Worm (Caenorhabditis elegans) whole organism, young adult: ENCODE data around the gene nhr-65.

Experiments
- ama-1 ChIP-seq, 3 experiments: fragments of 150-350 bp in 1 of 3; sonication (generic microtip) in 2 of 3; optimal IDR thresholded peaks; 2 replicates each; lab custom pipeline; 2014 to 2018; ENCODE audit warnings: missing biosample characterization in 2 of 3, missing genetic modification characterization in 2 of 3, missing genetic modification reagents in 2 of 3
- lag-1 ChIP-seq: fragments of 200-800 bp; sonication (Bioruptor generic); IDR thresholded peaks from 2 replicates; pipeline ENCODE4 v1.3.6; 2022; ENCODE audit warnings: missing genetic modification reagents, missing genetic modification characterization, missing compliant biosample characterization

ce11 chrV:18854788-18855187, 15.7 kb downstream of the nhr-65 start:
- TF ChIP-seq ama-1 (optimal IDR thresholded peaks at IDR 0.05; lab: Kevin White, UChicago) (no peak), ama-1 (GFP tag; optimal IDR thresholded peaks at IDR 0.05; lab: Kevin White, UChicago) (no peak), lag-1 (GFP tag; lab: Robert Waterston, UW) (no peak)
